Fruit fly (Drosophila melanogaster) whole organism: ENCODE data around the gene Sema1a.

Experiments used
- CG8478 ChIP-seq: fragments of >200 bp; optimal IDR thresholded peaks from 2 replicates; lab custom pipeline; 2018; ENCODE audit warnings: inconsistent platforms
- Dll ChIP-seq: fragments of >200 bp; optimal IDR thresholded peaks from 2 replicates; lab custom pipeline; 2017
- EcR ChIP-seq, 2 experiments: fragments of >200 bp; optimal IDR thresholded peaks; 2 replicates each; lab custom pipeline; 2017; ENCODE audit warnings: missing biosample characterization in 2 of 2, missing genetic modification characterization in 2 of 2, missing genetic modification reagents in 2 of 2
- pan ChIP-seq: fragments of >200 bp; optimal IDR thresholded peaks from 2 replicates; lab custom pipeline; 2017
- psq ChIP-seq: fragments of >200 bp; optimal IDR thresholded peaks from 2 replicates; lab custom pipeline; 2017
- usp ChIP-seq: fragments of >200 bp; optimal IDR thresholded peaks from 2 replicates; lab custom pipeline; 2017; ENCODE audit warnings: missing biosample characterization, missing genetic modification characterization, mixed read lengths

DNA sequence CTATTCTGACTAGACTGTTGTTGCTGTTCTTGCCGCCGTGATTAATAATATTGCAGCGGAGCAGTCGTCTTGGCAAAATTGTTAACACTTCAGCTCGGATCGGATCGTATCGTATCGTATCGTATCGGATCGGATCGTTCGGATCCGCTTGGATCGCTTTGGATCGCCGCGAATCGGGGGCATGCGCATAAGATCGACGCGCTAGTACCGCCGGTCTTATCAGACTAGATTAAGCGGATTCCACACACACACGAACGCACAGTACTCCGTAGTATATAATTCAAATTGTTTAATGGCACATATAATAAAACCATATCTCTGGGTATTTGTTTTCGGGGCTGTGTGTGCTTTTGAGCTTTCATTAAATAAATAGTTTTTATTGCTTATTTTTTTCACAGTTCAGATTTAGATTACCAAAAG is 158.0 kb downstream of the Sema1a start:
- TF ChIP-seq psq (lab: Kevin White, UChicago) (no peak), usp (no peak), CG8478 (lab: Kevin White, UChicago) (no peak), Dll (no peak), EcR (GFP tag; optimal IDR thresholded peaks at IDR 0.05; lab: Kevin White, UChicago) (no peak), pan (lab: Kevin White, UChicago) (no peak)
